Fruit fly (Drosophila melanogaster) whole organism, adult: ENCODE results near the gene Sfp24C1.
A peak's percentile ranks its signal among the peaks of the same experiment; 100 is the strongest.

ENCODE experiments used
- CG11617 ChIP-seq: fragments of 200-800 bp; sonication (Bioruptor generic); optimal IDR thresholded peaks from 2 replicates; lab custom pipeline; 2017; ENCODE audit warnings: mild to moderate bottlenecking, missing biosample characterization, missing genetic modification reagents, missing genetic modification characterization
- CG12768 ChIP-seq: fragments of 200-800 bp; sonication (Bioruptor generic); optimal IDR thresholded peaks from 2 replicates; lab custom pipeline; 2017; ENCODE audit warnings: missing biosample characterization, missing genetic modification characterization, mild to moderate bottlenecking, moderate library complexity, missing genetic modification reagents
- CG14711 ChIP-seq: fragments of 200-800 bp; sonication (Bioruptor generic); optimal IDR thresholded peaks from 2 replicates; lab custom pipeline; 2018; ENCODE audit warnings: missing biosample characterization, mild to moderate bottlenecking, missing genetic modification characterization, moderate library complexity
- CG1620 ChIP-seq: fragments of 200-800 bp; sonication (Bioruptor generic); optimal IDR thresholded peaks from 2 replicates; lab custom pipeline; 2016; ENCODE audit warnings: missing biosample characterization, missing genetic modification characterization
- CG5204 ChIP-seq: fragments of 200-800 bp; sonication (Bioruptor generic); optimal IDR thresholded peaks from 2 replicates; lab custom pipeline; 2016; ENCODE audit warnings: missing biosample characterization, missing genetic modification characterization
- CG7045 ChIP-seq: fragments of 200-800 bp; sonication (Bioruptor generic); optimal IDR thresholded peaks from 2 replicates; lab custom pipeline; 2017; ENCODE audit warnings: missing biosample characterization, mild to moderate bottlenecking, missing genetic modification characterization
- Clk ChIP-seq: fragments of 200-800 bp; sonication (Bioruptor generic); optimal IDR thresholded peaks from 2 replicates; lab custom pipeline; 2017; ENCODE audit warnings: missing biosample characterization, missing genetic modification characterization
- Crg-1 ChIP-seq: fragments of 200-800 bp; sonication (Bioruptor generic); optimal IDR thresholded peaks from 2 replicates; lab custom pipeline; 2016; ENCODE audit warnings: missing biosample characterization, missing genetic modification characterization
- Hr96 ChIP-seq: fragments of 200-800 bp; sonication (Bioruptor generic); optimal IDR thresholded peaks from 2 replicates; lab custom pipeline; 2016; ENCODE audit warnings: missing biosample characterization, missing genetic modification characterization
- Mnt ChIP-seq: fragments of 200-800 bp; sonication (Bioruptor generic); optimal IDR thresholded peaks from 2 replicates; lab custom pipeline; 2016; ENCODE audit warnings: missing biosample characterization, mild to moderate bottlenecking, missing genetic modification characterization
- bab1 ChIP-seq: fragments of 200-800 bp; sonication (Bioruptor generic); optimal IDR thresholded peaks from 3 replicates; lab custom pipeline; 2019; ENCODE audit warnings: missing biosample characterization, mild to moderate bottlenecking, missing genetic modification characterization, moderate library complexity
- cic ChIP-seq: fragments of 200-800 bp; sonication (Bioruptor generic); optimal IDR thresholded peaks from 2 replicates; lab custom pipeline; 2017; ENCODE audit warnings: missing biosample characterization, mild to moderate bottlenecking, missing genetic modification characterization, moderate library complexity
- cnc ChIP-seq, 2 experiments: fragments of >200 bp; optimal IDR thresholded peaks; 2 replicates each; lab custom pipeline; 2017
- kay ChIP-seq: fragments of 200-800 bp; sonication (Bioruptor generic); peaks from one replicate; lab custom pipeline; 2016; ENCODE audit warnings: missing biosample characterization, missing genetic modification characterization, borderline replicate concordance
- ovo ChIP-seq: fragments of 200-800 bp; sonication (Bioruptor generic); optimal IDR thresholded peaks from 2 replicates; lab custom pipeline; 2016; ENCODE audit warnings: missing biosample characterization, missing genetic modification characterization
- pad ChIP-seq: fragments of 200-800 bp; sonication (Bioruptor generic); optimal IDR thresholded peaks from 3 replicates; lab custom pipeline; 2017; ENCODE audit warnings: missing biosample characterization, missing genetic modification characterization, mild to moderate bottlenecking, moderate library complexity, missing genetic modification reagents
- tj ChIP-seq: fragments of 200-800 bp; sonication (Bioruptor generic); optimal IDR thresholded peaks from 3 replicates; lab custom pipeline; 2017; ENCODE audit warnings: missing biosample characterization, mild to moderate bottlenecking, missing genetic modification characterization, moderate library complexity
- toe ChIP-seq: fragments of 200-800 bp; sonication (Bioruptor generic); optimal IDR thresholded peaks from 2 replicates; lab custom pipeline; 2016; ENCODE audit warnings: missing biosample characterization, missing genetic modification characterization

The Sfp24C1 gene

DNA sequence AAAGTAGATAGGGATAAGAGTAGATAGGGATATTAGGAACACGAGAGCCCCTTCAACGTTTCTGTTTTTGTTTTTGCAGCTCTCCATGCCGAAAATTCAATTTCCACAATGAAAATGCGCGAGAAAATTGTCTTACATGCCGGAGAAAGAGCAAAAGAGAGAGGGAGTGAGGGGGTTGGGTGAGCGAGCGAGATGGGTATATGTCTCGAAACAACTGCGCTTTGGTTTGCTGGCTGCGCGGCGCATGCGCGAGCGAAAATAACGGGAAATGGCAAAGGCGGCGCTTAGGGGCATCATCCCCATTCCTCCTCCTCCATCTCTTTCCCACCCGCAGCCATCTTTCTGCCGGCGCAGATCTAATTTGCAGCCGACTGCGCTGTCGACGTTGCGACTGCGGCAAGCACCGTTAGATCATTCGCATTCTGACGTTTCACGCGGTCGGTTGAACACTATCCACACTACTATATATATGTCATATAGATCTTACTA is 38.1 kb upstream of the Sfp24C1 start, which contains the start of gene Drgx:
TSS of gene Drgx (plus strand) at position 439 of the 489 bp plus-strand sequence.
- TF ChIP-seq Crg-1, result no peak
- TF ChIP-seq pad (GFP tag; lab: Kevin White, UChicago), result peak; percentile 97
- no peak for TF ChIP-seq kay (GFP tag; lab: Kevin White, UChicago)
- no peak for TF ChIP-seq CG5204
- no peak for TF ChIP-seq CG1620
- no peak for TF ChIP-seq CG12768 (GFP tag; lab: Kevin White, UChicago)
- peak; percentile 46 for TF ChIP-seq ovo (GFP tag; lab: Kevin White, UChicago)
- no peak for TF ChIP-seq Clk

DNA sequence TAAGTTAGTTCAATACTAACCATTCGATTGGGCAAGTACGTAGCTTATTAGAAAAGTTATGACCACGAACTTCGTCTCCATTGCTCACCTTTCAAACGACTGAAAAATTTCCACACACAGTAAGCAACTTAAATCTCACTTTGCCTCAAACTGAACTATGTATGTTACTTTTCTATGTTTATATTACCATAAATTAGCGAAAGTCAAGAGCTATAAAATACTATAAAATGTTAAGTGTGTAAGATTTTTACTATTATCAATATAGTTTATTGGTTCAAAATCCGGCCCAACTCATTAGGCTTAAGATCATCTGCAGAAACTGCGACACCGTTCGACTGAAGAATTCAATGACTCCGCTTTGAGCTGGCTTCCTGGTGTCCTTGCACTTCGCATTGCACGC is 32.0 kb upstream of the Sfp24C1 start, which contains the start of gene Sfp24Ba:
TSS of gene Sfp24Ba (minus strand) at position 101 of the 400 bp plus-strand sequence.
- TF ChIP-seq CG1620, result no peak
- no peak for TF ChIP-seq bab1 (GFP tag; lab: Kevin White, UChicago)
- no peak for TF ChIP-seq tj (GFP tag; lab: Kevin White, UChicago)
- TF ChIP-seq cnc (optimal IDR thresholded peaks at IDR 0.05; lab: Kevin White, UChicago), result no peak

DNA sequence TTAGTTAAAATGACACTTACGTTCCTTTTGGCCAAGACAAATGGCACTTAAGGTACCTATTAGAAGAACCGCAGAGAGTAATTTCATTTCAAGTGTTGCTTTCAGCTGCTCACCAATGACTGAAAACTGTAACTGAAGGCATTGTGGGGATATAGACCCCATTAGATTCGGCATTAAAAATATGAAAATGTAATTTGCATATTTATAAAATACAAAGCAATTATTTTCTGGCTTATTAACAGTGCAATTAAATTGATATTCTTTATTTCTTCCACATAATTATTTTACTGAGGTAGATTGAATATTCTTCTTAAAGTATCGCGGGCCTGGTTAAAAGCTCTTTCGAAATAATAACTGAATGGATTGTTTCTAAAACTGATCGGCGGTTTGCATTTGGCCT is 31.4 kb upstream of the Sfp24C1 start, which contains the start of gene Sfp24Bd:
TSS of gene Sfp24Bd (minus strand) at position 101 of the 400 bp plus-strand sequence.
- TF ChIP-seq bab1 (GFP tag; lab: Kevin White, UChicago) (no peak), CG14711 (tag; lab: Kevin White, UChicago) (no peak), cnc (optimal IDR thresholded peaks at IDR 0.05; lab: Kevin White, UChicago) (no peak), Mnt (GFP tag; lab: Kevin White, UChicago) (no peak), Clk (no peak)

DNA sequence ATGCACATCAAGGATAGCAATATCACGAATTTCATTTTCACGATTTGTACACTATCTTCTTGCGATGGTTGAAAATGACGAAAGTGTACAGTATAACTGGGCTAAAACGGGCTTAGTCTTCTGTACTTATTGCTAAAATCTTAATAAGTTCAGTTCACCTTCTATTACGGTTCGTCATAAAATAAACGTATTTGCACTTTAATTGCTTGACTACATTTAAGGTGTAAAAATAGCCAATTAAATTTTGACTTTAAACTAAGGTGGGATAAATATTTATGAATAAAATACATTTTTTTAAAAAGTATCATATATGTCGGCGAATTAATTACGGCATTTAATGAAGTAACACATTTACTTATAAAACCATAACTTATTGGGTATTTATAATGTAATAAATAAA is 30.8 kb upstream of the Sfp24C1 start, which contains the start of gene Sfp24Bb:
TSS of gene Sfp24Bb (minus strand) at position 101 of the 400 bp plus-strand sequence.
- TF ChIP-seq CG12768 (GFP tag; lab: Kevin White, UChicago) (no peak), Clk (no peak), Mnt (GFP tag; lab: Kevin White, UChicago) (no peak)

DNA sequence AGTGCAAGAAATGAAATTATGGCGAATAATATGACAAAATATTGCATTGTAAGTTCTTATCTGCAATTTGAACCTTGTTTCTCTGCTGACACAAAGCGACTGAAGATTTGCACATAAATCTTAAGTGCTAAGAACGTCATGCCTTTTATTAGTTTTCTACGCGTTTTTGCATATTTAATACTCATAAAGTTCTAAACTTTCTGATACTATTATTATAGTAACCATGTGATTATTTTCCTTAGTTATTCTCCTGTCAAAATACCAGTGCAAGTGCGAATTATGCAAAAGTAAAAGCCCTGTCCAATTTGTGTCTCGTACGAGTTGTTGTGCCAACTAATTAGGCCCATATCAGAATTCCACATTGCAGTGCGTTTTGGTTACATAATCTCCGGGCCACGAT is 30.0 kb upstream of the Sfp24C1 start, which contains the start of gene Sfp24Bc:
TSS of gene Sfp24Bc (minus strand) at position 101 of the 400 bp plus-strand sequence.
- TF ChIP-seq toe (GFP tag; lab: Kevin White, UChicago), result no peak
- TF ChIP-seq Clk, result no peak
- TF ChIP-seq cic (GFP tag; lab: Kevin White, UChicago), result no peak
- TF ChIP-seq Crg-1, result no peak
- no peak for TF ChIP-seq CG11617 (GFP tag; lab: Kevin White, UChicago)
- TF ChIP-seq pad (GFP tag; lab: Kevin White, UChicago), result no peak
- no peak for TF ChIP-seq CG7045 (GFP tag; lab: Kevin White, UChicago)
- TF ChIP-seq tj (GFP tag; lab: Kevin White, UChicago), result no peak
- no peak for TF ChIP-seq Mnt (GFP tag; lab: Kevin White, UChicago)

DNA sequence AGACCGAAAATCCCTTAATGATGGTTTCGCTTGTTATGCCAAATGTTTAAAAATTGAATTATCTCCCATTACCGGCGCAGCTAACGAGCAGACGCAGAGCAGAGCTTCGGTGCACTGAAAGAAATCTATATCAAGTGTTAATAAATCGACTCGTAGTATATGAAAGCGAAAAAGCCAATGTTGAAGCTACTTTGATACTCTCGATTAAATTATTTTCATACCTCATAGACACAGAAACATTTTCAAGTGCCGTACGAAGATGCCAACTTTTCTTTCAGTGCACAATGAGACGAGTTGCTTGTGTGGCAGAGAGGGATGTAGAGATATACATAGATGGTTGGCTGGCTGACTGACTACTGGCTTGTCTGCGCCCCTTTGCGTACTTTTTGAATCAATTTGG is 24.7 kb upstream of the Sfp24C1 start:
- TF ChIP-seq Hr96, result no peak

DNA sequence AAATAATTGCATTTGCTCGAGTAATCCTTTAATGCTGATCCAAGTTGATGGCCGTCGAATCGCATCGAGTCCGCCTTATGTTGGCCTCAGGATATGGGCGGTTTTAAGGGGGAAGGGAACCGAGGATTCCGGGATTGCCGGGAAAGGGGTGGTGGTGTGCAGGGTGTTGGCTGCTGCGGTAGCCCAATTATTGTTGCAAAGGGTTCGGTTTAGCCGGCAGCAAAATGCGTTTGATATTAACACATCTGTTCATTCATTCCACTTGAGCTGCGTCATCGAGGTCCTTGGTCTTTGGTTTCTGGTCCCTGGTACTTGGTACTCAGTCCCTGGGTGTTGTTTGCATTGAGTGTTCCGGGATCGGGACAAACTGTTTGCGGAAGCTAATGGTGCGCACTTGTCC is 19.1 kb upstream of the Sfp24C1 start:
- TF ChIP-seq toe (GFP tag; lab: Kevin White, UChicago) (no peak), CG7045 (GFP tag; lab: Kevin White, UChicago) (no peak), Hr96 (no peak), CG1620 (no peak), CG14711 (tag; lab: Kevin White, UChicago) (no peak), CG11617 (GFP tag; lab: Kevin White, UChicago) (no peak), kay (GFP tag; lab: Kevin White, UChicago) (no peak)

DNA sequence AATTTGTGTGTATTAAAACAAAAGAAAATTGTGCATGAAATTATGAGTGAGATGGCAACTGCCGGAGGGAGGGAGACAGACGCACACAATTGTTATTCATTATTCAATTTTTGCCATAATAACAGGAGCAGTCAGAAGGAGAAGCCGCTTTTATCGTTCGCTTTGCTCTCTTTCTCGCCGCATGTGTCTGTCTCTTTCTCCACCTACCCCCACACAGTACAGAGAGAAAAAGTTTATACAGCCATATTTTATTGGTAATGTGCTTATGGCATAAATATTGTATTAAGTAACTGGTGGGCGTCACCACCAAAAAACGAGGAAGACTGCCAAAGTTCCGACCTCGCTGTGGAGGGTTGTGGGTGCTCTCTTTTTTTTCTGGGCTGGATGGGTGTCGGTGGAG is 18.0 kb upstream of the Sfp24C1 start:
- TF ChIP-seq CG11617 (GFP tag; lab: Kevin White, UChicago), result no peak
- TF ChIP-seq cnc (optimal IDR thresholded peaks at IDR 0.05; lab: Kevin White, UChicago), result no peak

DNA sequence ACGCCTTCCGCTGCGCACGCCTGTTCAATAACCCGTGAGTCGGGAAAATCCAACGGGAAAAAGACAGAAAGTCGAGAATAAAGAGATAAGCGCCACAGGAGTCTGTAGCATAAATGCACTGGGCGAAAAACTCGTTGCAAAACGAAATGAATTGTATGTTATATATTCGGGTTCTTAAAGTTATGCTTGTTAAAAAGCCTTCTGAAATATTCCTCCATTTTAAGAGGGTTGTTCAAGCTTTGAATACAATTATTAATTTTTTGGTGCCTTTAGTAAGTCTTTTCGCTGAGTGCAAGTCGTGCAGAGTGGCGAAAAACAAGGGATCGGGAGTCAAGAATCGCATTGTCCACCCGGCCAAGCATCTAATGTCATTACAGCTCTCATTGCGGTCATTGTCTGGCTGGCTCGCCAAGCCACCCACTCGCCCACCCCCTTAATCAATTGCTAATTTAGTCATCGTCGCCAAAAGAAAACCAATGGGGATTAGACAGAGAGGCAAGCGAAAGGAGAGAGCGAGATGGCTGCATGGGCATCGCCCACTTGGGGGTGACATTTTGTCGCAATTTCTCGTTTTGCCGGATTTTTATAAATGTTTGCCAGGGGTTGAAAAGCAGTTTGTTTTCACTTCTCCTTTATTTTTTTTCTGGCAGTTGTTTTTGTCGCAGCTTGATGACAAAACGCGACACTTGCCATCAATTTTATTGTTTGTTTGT is 15.2 kb upstream of the Sfp24C1 start:
- TF ChIP-seq bab1 (GFP tag; lab: Kevin White, UChicago) (no peak), kay (GFP tag; lab: Kevin White, UChicago) (no peak), CG11617 (GFP tag; lab: Kevin White, UChicago) (no peak), CG12768 (GFP tag; lab: Kevin White, UChicago) (no peak), Clk (no peak), CG1620 (no peak), ovo (GFP tag; lab: Kevin White, UChicago) (no peak), cic (GFP tag; lab: Kevin White, UChicago) (no peak)
